Fruit fly (Drosophila melanogaster): Measurements from ENCODE around the gene eIF4E1.

eIF4E1 gene

dm6 chr3L:9401354-9402156, 705 bp downstream of the eIF4E1 start:
- no peak for TF ChIP-seq CkIIα-i1 (GFP tag; IDR thresholded peaks at IDR 0.05)
- TF ChIP-seq D (optimal IDR thresholded peaks at IDR 0.05): peak; percentile 6
- no peak for TF ChIP-seq D (GFP tag; optimal IDR thresholded peaks at IDR 0.05)
- TF ChIP-seq bab2 (GFP tag; optimal IDR thresholded peaks at IDR 0.05): no peak
- TF ChIP-seq so (GFP tag; IDR thresholded peaks at IDR 0.05): peak; percentile 42; the same call in 1 of the 3 replicates
- TF ChIP-seq CG2116 (GFP tag; optimal IDR thresholded peaks at IDR 0.05): no peak
- TF ChIP-seq ERR (GFP tag; optimal IDR thresholded peaks at IDR 0.05): no peak
- no peak for TF ChIP-seq inv (GFP tag; IDR thresholded peaks at IDR 0.05; ENCODE audit: partially characterized antibody)
- TF ChIP-seq sug (tag; optimal IDR thresholded peaks at IDR 0.05): peak; percentile 76
- no peak for TF ChIP-seq CG3407 (GFP tag; optimal IDR thresholded peaks at IDR 0.05)
- TF ChIP-seq CG15479 (GFP tag; optimal IDR thresholded peaks at IDR 0.05): peak; percentile 91
- TF ChIP-seq hkb (optimal IDR thresholded peaks at IDR 0.05): no peak
- TF ChIP-seq hkb (GFP tag; IDR thresholded peaks at IDR 0.05): no peak
- TF ChIP-seq Blimp-1 (GFP tag; optimal IDR thresholded peaks at IDR 0.05): no peak
- TF ChIP-seq kni (GFP tag; optimal IDR thresholded peaks at IDR 0.05): peak; percentile 39
- no peak for TF ChIP-seq Poxn (GFP tag; IDR thresholded peaks at IDR 0.05)
- TF ChIP-seq wor (GFP tag; IDR thresholded peaks at IDR 0.05): no peak
- peak; percentile 7; the same call in 1 of the 3 replicates for TF ChIP-seq CG34224 (GFP tag; IDR thresholded peaks at IDR 0.05; ENCODE audit: partially characterized antibody)
- TF ChIP-seq CG1602 (GFP tag; optimal IDR thresholded peaks at IDR 0.05): no peak
- TF ChIP-seq CG1832 (GFP tag; optimal IDR thresholded peaks at IDR 0.05): peak; percentile 85
- TF ChIP-seq CG16779 (GFP tag; IDR thresholded peaks at IDR 0.05): no peak
- TF ChIP-seq CG10321 (GFP tag; IDR thresholded peaks at IDR 0.05): peak; percentile 58; the same call in 1 of the 2 replicates
- no peak for TF ChIP-seq CG6654 (GFP tag; optimal IDR thresholded peaks at IDR 0.05)
- no peak for TF ChIP-seq pb (GFP tag; optimal IDR thresholded peaks at IDR 0.05)
- no peak for TF ChIP-seq insv (GFP tag; optimal IDR thresholded peaks at IDR 0.05)
- TF ChIP-seq al (GFP tag; IDR thresholded peaks at IDR 0.05): no peak
- TF ChIP-seq CG34422 (GFP tag; IDR thresholded peaks at IDR 0.05): peak; percentile 6; the same call in 1 of the 3 replicates
- no peak for TF ChIP-seq gfzf (GFP tag; optimal IDR thresholded peaks at IDR 0.05)
- no peak for TF ChIP-seq Atf3 (GFP tag; optimal IDR thresholded peaks at IDR 0.05)
- TF ChIP-seq NfI (GFP tag; optimal IDR thresholded peaks at IDR 0.05): no peak
- TF ChIP-seq seq (GFP tag; IDR thresholded peaks at IDR 0.05): peak; percentile 49; the same call in 1 of the 2 replicates
- TF ChIP-seq lbe (GFP tag; optimal IDR thresholded peaks at IDR 0.05): peak; percentile 14
- TF ChIP-seq bsh (GFP tag; optimal IDR thresholded peaks at IDR 0.05): peak in 1 of 2 experiments; percentile 12
- peak; percentile 26 for TF ChIP-seq exex (tag; optimal IDR thresholded peaks at IDR 0.05)
- no peak for TF ChIP-seq nerfin-2 (GFP tag; IDR thresholded peaks at IDR 0.05; ENCODE audit: partially characterized antibody)
- TF ChIP-seq prd (optimal IDR thresholded peaks at IDR 0.05): no peak
- no peak for TF ChIP-seq prd (GFP tag; IDR thresholded peaks at IDR 0.05)
- TF ChIP-seq chinmo (GFP tag; IDR thresholded peaks at IDR 0.05; ENCODE audit: partially characterized antibody): peak; percentile 83; the same call in 3 of the 4 replicates
- TF ChIP-seq sd (tag; optimal IDR thresholded peaks at IDR 0.05): peak; percentile 94
- no peak for TF ChIP-seq usp (GFP tag; optimal IDR thresholded peaks at IDR 0.05)
- peak; percentile 20 for TF ChIP-seq CG8924 (tag; optimal IDR thresholded peaks at IDR 0.05)
- peak; percentile 85 for TF ChIP-seq BtbVII (GFP tag; optimal IDR thresholded peaks at IDR 0.05)
- TF ChIP-seq CG10654 (GFP tag; optimal IDR thresholded peaks at IDR 0.05): no peak
- TF ChIP-seq CG17385 (GFP tag; optimal IDR thresholded peaks at IDR 0.05): peak; percentile 11
- peak in 1 of 3 experiments; percentile 73 for TF ChIP-seq lola (GFP tag; optimal IDR thresholded peaks at IDR 0.05)
- no peak for TF ChIP-seq CG4854 (GFP tag; optimal IDR thresholded peaks at IDR 0.05)
- TF ChIP-seq onecut (GFP tag; IDR thresholded peaks at IDR 0.05): no peak
- peak; percentile 91 to 96 for TF ChIP-seq Trl (optimal IDR thresholded peaks at IDR 0.05)
- peak; percentile 40 for TF ChIP-seq Trl (GFP tag; optimal IDR thresholded peaks at IDR 0.05)
- TF ChIP-seq yki (optimal IDR thresholded peaks at IDR 0.05): peak; percentile 55
